Fruit fly (Drosophila melanogaster) whole organism, embryonic: Measurements from ENCODE around the gene Nckx30C.
A peak's percentile ranks its signal among the peaks of the same experiment; 100 is the strongest.

Experiments used
- Abd-B ChIP-seq: fragments of 200-800 bp; sonication (Bioruptor generic); optimal IDR thresholded peaks from 2 replicates; lab custom pipeline; 2018; ENCODE audit warnings: missing biosample characterization, mild to moderate bottlenecking, missing genetic modification characterization, moderate library complexity
- Adf1 ChIP-seq: fragments of 200-800 bp; sonication (Bioruptor generic); IDR thresholded peaks from 2 replicates; pipeline ENCODE4 v1.3.6; 2022; ENCODE audit warnings: missing biosample characterization, missing genetic modification characterization
- Aef1 ChIP-seq: fragments of 200-800 bp; sonication (Bioruptor generic); IDR thresholded peaks from 3 replicates; pipeline ENCODE4 v1.3.6; 2022; ENCODE audit warnings: missing biosample characterization, missing genetic modification characterization
- Asciz ChIP-seq: fragments of 200-800 bp; sonication (Bioruptor generic); optimal IDR thresholded peaks from 2 replicates; lab custom pipeline; 2017; ENCODE audit warnings: missing biosample characterization, mild to moderate bottlenecking, missing genetic modification characterization, missing genetic modification reagents
- Bdp1 ChIP-seq: fragments of 200-800 bp; sonication (Bioruptor generic); optimal IDR thresholded peaks from 3 replicates; lab custom pipeline; 2016; ENCODE audit warnings: missing biosample characterization, missing genetic modification characterization
- Bgb ChIP-seq: fragments of 200-800 bp; sonication (Bioruptor generic); IDR thresholded peaks from 2 replicates; pipeline ENCODE4 v1.3.6; 2022; ENCODE audit warnings: missing biosample characterization, missing genetic modification characterization; ENCODE audit not compliant: partially characterized antibody
- CG10462 ChIP-seq: fragments of 200-800 bp; sonication (Bioruptor generic); optimal IDR thresholded peaks from 2 replicates; lab custom pipeline; 2016; ENCODE audit warnings: missing biosample characterization, missing genetic modification characterization
- CG12219 ChIP-seq: fragments of 200-800 bp; sonication (Bioruptor generic); optimal IDR thresholded peaks from 3 replicates; lab custom pipeline; 2018; ENCODE audit warnings: missing biosample characterization, mild to moderate bottlenecking, missing genetic modification characterization
- CG12236 ChIP-seq: fragments of 200-800 bp; sonication (Bioruptor generic); optimal IDR thresholded peaks from 2 replicates; lab custom pipeline; 2016; ENCODE audit warnings: missing biosample characterization, missing genetic modification characterization
- CG1233 ChIP-seq: fragments of 200-800 bp; sonication (Bioruptor generic); optimal IDR thresholded peaks from 4 replicates; lab custom pipeline; 2018; ENCODE audit warnings: missing biosample characterization, mild to moderate bottlenecking, missing genetic modification characterization
- CG12391 ChIP-seq: fragments of 200-800 bp; sonication (Bioruptor generic); optimal IDR thresholded peaks from 3 replicates; lab custom pipeline; 2018; ENCODE audit warnings: missing biosample characterization, mild to moderate bottlenecking, missing genetic modification characterization, moderate library complexity
- CG14050 ChIP-seq: fragments of 200-800 bp; sonication (Bioruptor generic); IDR thresholded peaks from 3 replicates; pipeline ENCODE4 v1.3.6; 2022; ENCODE audit warnings: missing biosample characterization, missing genetic modification characterization
- CG16813 ChIP-seq: fragments of 200-800 bp; sonication (Bioruptor generic); IDR thresholded peaks from 3 replicates; pipeline ENCODE4 v1.3.6; 2022; ENCODE audit warnings: missing biosample characterization, missing genetic modification characterization; ENCODE audit not compliant: partially characterized antibody
- CG1792 ChIP-seq: fragments of 200-800 bp; sonication (Bioruptor generic); optimal IDR thresholded peaks from 2 replicates; lab custom pipeline; 2016; ENCODE audit warnings: missing biosample characterization, missing genetic modification characterization
- CG18011 ChIP-seq: fragments of 200-800 bp; sonication (Bioruptor generic); optimal IDR thresholded peaks from 2 replicates; lab custom pipeline; 2017; ENCODE audit warnings: missing biosample characterization, missing genetic modification characterization, mild to moderate bottlenecking, moderate library complexity, missing genotype
- CG18599 ChIP-seq: fragments of 200-800 bp; sonication (Bioruptor generic); optimal IDR thresholded peaks from 3 replicates; lab custom pipeline; 2017; ENCODE audit warnings: missing biosample characterization, missing genetic modification characterization, mild to moderate bottlenecking, moderate library complexity, missing genetic modification reagents
- CG2199 ChIP-seq: fragments of 200-800 bp; sonication (Bioruptor generic); IDR thresholded peaks from 3 replicates; pipeline ENCODE4 v1.3.6; 2022; ENCODE audit warnings: missing biosample characterization, missing genetic modification characterization
- CG2678 ChIP-seq: fragments of 200-800 bp; sonication (Bioruptor generic); optimal IDR thresholded peaks from 3 replicates; lab custom pipeline; 2019; ENCODE audit warnings: missing biosample characterization, mild to moderate bottlenecking, missing genetic modification characterization, moderate library complexity
- CG2712 ChIP-seq: fragments of 200-800 bp; optimal IDR thresholded peaks from 3 replicates; lab custom pipeline; 2019; ENCODE audit warnings: missing biosample characterization, mild to moderate bottlenecking, missing genetic modification characterization, moderate library complexity
- CG31441 ChIP-seq: fragments of 200-800 bp; sonication (Bioruptor generic); IDR thresholded peaks from 2 replicates; pipeline ENCODE4 v1.3.6; 2022; ENCODE audit warnings: missing biosample characterization, missing genetic modification characterization
- CG4404 ChIP-seq: fragments of 200-800 bp; sonication (Bioruptor generic); IDR thresholded peaks from 2 replicates; pipeline ENCODE4 v1.3.6; 2022; ENCODE audit warnings: missing biosample characterization, missing genetic modification characterization
- CG5245 ChIP-seq: fragments of 200-800 bp; sonication (Bioruptor generic); optimal IDR thresholded peaks from 3 replicates; lab custom pipeline; 2016; ENCODE audit warnings: missing biosample characterization, missing genetic modification characterization
- CG7963 ChIP-seq: fragments of 200-800 bp; sonication (Bioruptor generic); IDR thresholded peaks from 3 replicates; pipeline ENCODE4 v1.3.6; 2022; ENCODE audit warnings: missing biosample characterization, missing genetic modification characterization; ENCODE audit not compliant: partially characterized antibody
- Dad ChIP-seq: fragments of 200-800 bp; sonication (Bioruptor generic); optimal IDR thresholded peaks from 3 replicates; lab custom pipeline; 2016; ENCODE audit warnings: missing biosample characterization, missing genetic modification characterization
- Dp ChIP-seq: fragments of 200-800 bp; sonication (Bioruptor generic); optimal IDR thresholded peaks from 2 replicates; lab custom pipeline; 2018; ENCODE audit warnings: missing biosample characterization, mild to moderate bottlenecking, missing genetic modification characterization, moderate library complexity
- Hey ChIP-seq: fragments of 200-800 bp; sonication (Bioruptor generic); optimal IDR thresholded peaks from 3 replicates; lab custom pipeline; 2018; ENCODE audit warnings: missing biosample characterization, mild to moderate bottlenecking, missing genetic modification characterization
- Hr51 ChIP-seq, 2 experiments: fragments of 200-800 bp; sonication (Bioruptor generic); optimal IDR thresholded peaks; 2 replicates in 1 of 2; 3 replicates in 1 of 2; lab custom pipeline; 2016 to 2018; ENCODE audit warnings: missing biosample characterization in 2 of 2, missing genetic modification characterization in 2 of 2, mild to moderate bottlenecking in 1 of 2, moderate library complexity in 1 of 2
- MESR4 ChIP-seq: fragments of 200-800 bp; sonication (Bioruptor generic); optimal IDR thresholded peaks from 2 replicates; lab custom pipeline; 2018; ENCODE audit warnings: missing biosample characterization, mild to moderate bottlenecking, missing genetic modification characterization, moderate library complexity
- Mrtf ChIP-seq: fragments of 200-800 bp; sonication (Bioruptor generic); IDR thresholded peaks from 3 replicates; pipeline ENCODE4 v1.3.6; 2022; ENCODE audit warnings: missing biosample characterization, missing genetic modification characterization
- Nf-YC ChIP-seq: fragments of 200-800 bp; optimal IDR thresholded peaks from 3 replicates; lab custom pipeline; 2019; ENCODE audit warnings: missing biosample characterization, mild to moderate bottlenecking, missing genetic modification characterization, moderate library complexity
- Stat92E ChIP-seq, 3 experiments: fragments of >200 bp in 2 of 3; fragments of 200-800 bp in 1 of 3; sonication (Bioruptor generic) in 1 of 3; optimal IDR thresholded peaks; 2 replicates each; lab custom pipeline; 2017 to 2019; ENCODE audit warnings: missing biosample characterization in 3 of 3, missing genetic modification characterization in 3 of 3, mild to moderate bottlenecking in 1 of 3, moderate library complexity in 1 of 3
- Taf1 ChIP-seq: fragments of 200-800 bp; sonication (Bioruptor generic); IDR thresholded peaks from 2 replicates; pipeline ENCODE4 v1.3.6; 2022; ENCODE audit warnings: missing biosample characterization, missing genetic modification characterization
- Trl ChIP-seq, 3 experiments: fragments of >200 bp in 2 of 3; fragments of 200-800 bp in 1 of 3; sonication (Bioruptor generic) in 1 of 3; optimal IDR thresholded peaks; 2 replicates in 1 of 3; 3 replicates in 2 of 3; lab custom pipeline; 2016 to 2017; ENCODE audit warnings: missing biosample characterization in 1 of 3, missing genetic modification characterization in 1 of 3
- Xbp1 ChIP-seq: fragments of 200-800 bp; sonication (Bioruptor generic); optimal IDR thresholded peaks from 3 replicates; lab custom pipeline; 2016; ENCODE audit warnings: missing biosample characterization, mild to moderate bottlenecking, missing genetic modification characterization
- hbn ChIP-seq: fragments of 200-800 bp; sonication (Bioruptor generic); IDR thresholded peaks from 2 replicates; pipeline ENCODE4 v1.3.6; 2022; ENCODE audit warnings: missing biosample characterization, missing genetic modification characterization; ENCODE audit not compliant: partially characterized antibody
- hkb ChIP-seq, 2 experiments: fragments of 200-800 bp in 1 of 2; fragments of >200 bp in 1 of 2; sonication (Bioruptor generic) in 1 of 2; IDR thresholded peaks in 1 of 2; optimal IDR thresholded peaks in 1 of 2; 2 replicates each; pipeline versions ENCODE4 v1.3.6 to Lab custom; 2017 to 2022; ENCODE audit warnings: missing biosample characterization in 1 of 2, missing genetic modification characterization in 1 of 2
- kah ChIP-seq: fragments of 200-800 bp; sonication (Bioruptor generic); optimal IDR thresholded peaks from 2 replicates; lab custom pipeline; 2018; ENCODE audit warnings: missing biosample characterization, mild to moderate bottlenecking, missing genetic modification characterization
- lbe ChIP-seq: fragments of 200-800 bp; sonication (Bioruptor generic); optimal IDR thresholded peaks from 2 replicates; lab custom pipeline; 2016; ENCODE audit warnings: missing biosample characterization, mild to moderate bottlenecking, missing genetic modification characterization
- lmd ChIP-seq: fragments of 200-800 bp; sonication (Bioruptor generic); IDR thresholded peaks from 2 replicates; pipeline ENCODE4 v1.3.6; 2022; ENCODE audit warnings: missing biosample characterization, missing genetic modification characterization
- nom ChIP-seq: fragments of 200-800 bp; sonication (Bioruptor generic); optimal IDR thresholded peaks from 2 replicates; lab custom pipeline; 2017; ENCODE audit warnings: missing biosample characterization, missing genetic modification characterization, mild to moderate bottlenecking, moderate library complexity, missing genetic modification reagents
- pb ChIP-seq: fragments of 200-800 bp; sonication (Bioruptor generic); optimal IDR thresholded peaks from 3 replicates; lab custom pipeline; 2016; ENCODE audit warnings: missing biosample characterization, missing genetic modification characterization
- ranshi ChIP-seq: fragments of 200-800 bp; sonication (Bioruptor generic); IDR thresholded peaks from 2 replicates; pipeline ENCODE4 v1.3.6; 2022; ENCODE audit warnings: missing biosample characterization, missing genetic modification characterization
- scrt ChIP-seq: fragments of 200-800 bp; sonication (Bioruptor generic); optimal IDR thresholded peaks from 2 replicates; lab custom pipeline; 2018; ENCODE audit warnings: missing biosample characterization, mild to moderate bottlenecking, missing genetic modification characterization, moderate library complexity
- sd ChIP-seq: fragments of 200-800 bp; sonication (Bioruptor generic); optimal IDR thresholded peaks from 3 replicates; lab custom pipeline; 2018; ENCODE audit warnings: missing biosample characterization, mild to moderate bottlenecking, missing genetic modification characterization, moderate library complexity
- sens ChIP-seq: fragments of 200-800 bp; sonication (Bioruptor generic); peaks from one replicate; lab custom pipeline; 2016; ENCODE audit warnings: missing biosample characterization, missing genetic modification characterization
- slbo ChIP-seq: fragments of 200-800 bp; sonication (Bioruptor generic); IDR thresholded peaks from 2 replicates; pipeline ENCODE4 v1.3.6; 2022; ENCODE audit warnings: missing biosample characterization, missing genetic modification characterization
- slou ChIP-seq: fragments of 200-800 bp; sonication (Bioruptor generic); optimal IDR thresholded peaks from 3 replicates; lab custom pipeline; 2016; ENCODE audit warnings: missing biosample characterization, missing genetic modification characterization
- tio ChIP-seq: fragments of 200-800 bp; sonication (Bioruptor generic); optimal IDR thresholded peaks from 2 replicates; lab custom pipeline; 2017; ENCODE audit warnings: missing biosample characterization, missing genetic modification characterization, inconsistent platforms
- tup ChIP-seq: fragments of 200-800 bp; sonication (Bioruptor generic); optimal IDR thresholded peaks from 2 replicates; lab custom pipeline; 2016; ENCODE audit warnings: missing biosample characterization, mild to moderate bottlenecking, missing genetic modification characterization, moderate library complexity

The Nckx30C gene

DNA sequence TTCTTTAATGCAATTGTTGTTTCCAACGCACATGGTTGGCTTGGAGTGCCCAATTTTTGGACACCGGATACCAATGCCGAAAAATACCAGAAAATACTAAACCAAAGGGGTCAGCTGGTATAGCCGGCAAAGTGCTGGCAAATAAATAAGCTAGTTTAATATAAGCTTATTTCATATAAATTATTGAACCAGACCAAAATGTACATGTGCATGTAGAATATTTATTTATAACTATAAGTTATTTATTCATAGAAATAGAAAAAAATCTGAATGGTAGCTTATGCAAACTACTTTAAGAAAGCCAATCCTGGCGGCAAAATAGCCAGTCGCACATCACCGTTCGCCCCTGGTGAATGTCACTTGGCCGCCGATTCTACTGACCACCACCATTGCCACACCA lies 45.8 kb downstream of the Nckx30C start, which contains the start of gene pelo (continued):
- TF ChIP-seq CG18599 (GFP tag; lab: Kevin White, UChicago) (peak; percentile 77), Dp (peak; percentile 12), Mrtf (GFP tag; lab: Robert Waterston, UW) (no peak), CG16813 (GFP tag; lab: Robert Waterston, UW) (no peak), CG1792 (GFP tag; lab: Kevin White, UChicago) (no peak), sd (tag; lab: Kevin White, UChicago) (peak; percentile 60), CG2678 (tag; lab: Kevin White, UChicago) (peak; percentile 75), scrt (GFP tag; lab: Kevin White, UChicago) (peak; percentile 66), Abd-B (peak; percentile 22), Stat92E (GFP tag; optimal IDR thresholded peaks at IDR 0.05; lab: Kevin White, UChicago) (peak in 1 of 3 experiments; percentile 2), CG18011 (GFP tag; lab: Kevin White, UChicago) (peak; percentile 22), Hey (no peak), CG10462 (GFP tag; lab: Kevin White, UChicago) (no peak), slbo (GFP tag; lab: Robert Waterston, UW) (peak; percentile 79), CG12391 (tag; lab: Kevin White, UChicago) (peak; percentile 83), CG12219 (peak; percentile 21), CG4404 (GFP tag; lab: Robert Waterston, UW) (peak; percentile 57), CG1233 (GFP tag; lab: Kevin White, UChicago) (peak; percentile 36), Aef1 (GFP tag; lab: Robert Waterston, UW) (peak; percentile 43; the same call in 2 of the 3 replicates), Asciz (GFP tag; lab: Kevin White, UChicago) (peak; percentile 48), hkb (optimal IDR thresholded peaks at IDR 0.05; lab: Kevin White, UChicago) (no peak), hkb (GFP tag; IDR thresholded peaks at IDR 0.05; lab: Robert Waterston, UW) (peak; percentile 34; the same call in 1 of the 2 replicates), Nf-YC (peak; percentile 69), MESR4 (no peak), Adf1 (GFP tag; lab: Robert Waterston, UW) (peak; percentile 33; the same call in 1 of the 2 replicates), Bdp1 (GFP tag; lab: Kevin White, UChicago) (no peak), lbe (GFP tag; lab: Kevin White, UChicago) (peak; percentile 70), hbn (GFP tag; lab: Robert Waterston, UW) (no peak), CG5245 (peak; percentile 20), Hr51 (GFP tag; optimal IDR thresholded peaks at IDR 0.05; lab: Kevin White, UChicago) (peak; percentile 17 to 57), CG14050 (peak; percentile 55), slou (peak; percentile 30), sens (peak; percentile 69), lmd (peak; percentile 68), CG31441 (GFP tag; lab: Robert Waterston, UW) (peak; percentile 75), CG2712 (tag; lab: Kevin White, UChicago) (peak; percentile 83), Trl (optimal IDR thresholded peaks at IDR 0.05; lab: Kevin White, UChicago) (no peak), Trl (GFP tag; optimal IDR thresholded peaks at IDR 0.05; lab: Kevin White, UChicago) (no peak), kah (GFP tag; lab: Kevin White, UChicago) (peak; percentile 54), CG2199 (GFP tag; lab: Robert Waterston, UW) (no peak), Taf1 (GFP tag; lab: Robert Waterston, UW) (no peak), ranshi (0 out of 2 replicates have a peak, but pooled peaks have one; percentile 36), Dad (GFP tag; lab: Kevin White, UChicago) (no peak), tio (GFP tag; lab: Kevin White, UChicago) (peak; percentile 5), nom (GFP tag; lab: Kevin White, UChicago) (peak; percentile 34), Bgb (no peak), pb (GFP tag; lab: Kevin White, UChicago) (no peak), CG12236 (GFP tag; lab: Kevin White, UChicago) (no peak), tup (GFP tag; lab: Kevin White, UChicago) (peak; percentile 39), Xbp1 (peak; percentile 64), CG7963 (GFP tag; lab: Robert Waterston, UW) (no peak)
